Worm (Caenorhabditis elegans): ENCODE data around the gene lido-18.

DNA sequence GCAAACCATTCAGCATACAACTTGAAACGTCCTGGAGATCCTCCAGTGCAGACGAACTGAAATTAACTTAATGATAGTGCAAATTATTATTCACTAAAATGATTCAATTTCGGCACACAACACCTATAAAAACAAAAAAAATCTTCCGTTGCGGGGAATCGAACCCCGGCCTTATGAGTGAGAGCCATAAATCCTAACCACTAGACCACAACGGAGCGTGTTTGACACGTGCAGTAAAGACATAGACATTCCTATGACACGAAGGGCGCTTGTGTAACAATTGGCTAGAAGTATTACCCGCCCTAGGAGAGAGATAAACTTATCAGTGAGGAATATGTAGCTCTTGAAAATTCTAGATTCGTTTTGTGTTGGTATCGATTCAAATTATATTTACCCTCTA is 20.1 kb upstream of the lido-18 start:
- TF ChIP-seq lin-39 (tag; optimal IDR thresholded peaks at IDR 0.05) (no peak), unc-62 (GFP tag; optimal IDR thresholded peaks at IDR 0.05) (no peak), pqm-1 (tag; optimal IDR thresholded peaks at IDR 0.05) (no peak), ama-1 (optimal IDR thresholded peaks at IDR 0.05) (no peak), unc-130 (tag; optimal IDR thresholded peaks at IDR 0.05) (peak; percentile 14)
